Fruit fly (Drosophila melanogaster) whole organism, wandering third instar larva: ENCODE data around the gene AstA-R1.

Experiments
- CG9705 ChIP-seq: fragments of 200-800 bp; sonication (Bioruptor generic); optimal IDR thresholded peaks from 2 replicates; lab custom pipeline; 2018; ENCODE audit warnings: missing biosample characterization, mild to moderate bottlenecking, missing genetic modification characterization
- GATAd ChIP-seq: sonication (Bioruptor generic); optimal IDR thresholded peaks from 2 replicates; lab custom pipeline; 2016; ENCODE audit warnings: missing biosample characterization, missing genetic modification characterization
- Jra ChIP-seq: sonication (Bioruptor generic); optimal IDR thresholded peaks from 2 replicates; lab custom pipeline; 2016; ENCODE audit warnings: missing biosample characterization, missing genetic modification characterization
- Mio ChIP-seq: sonication (Bioruptor generic); optimal IDR thresholded peaks from 2 replicates; lab custom pipeline; 2016; ENCODE audit warnings: missing biosample characterization, missing genetic modification characterization
- Myc ChIP-seq: fragments of >200 bp; optimal IDR thresholded peaks from 2 replicates; lab custom pipeline; 2017
- Sp1 ChIP-seq: fragments of 200-800 bp; sonication (Bioruptor generic); optimal IDR thresholded peaks from 3 replicates; lab custom pipeline; 2019; ENCODE audit warnings: missing biosample characterization, mild to moderate bottlenecking, missing genetic modification characterization, moderate library complexity
- h ChIP-seq: fragments of 200-800 bp; sonication (Bioruptor generic); optimal IDR thresholded peaks from 3 replicates; lab custom pipeline; 2016; ENCODE audit warnings: missing biosample characterization, mild to moderate bottlenecking, missing genetic modification characterization
- lola ChIP-seq: fragments of >200 bp; optimal IDR thresholded peaks from 2 replicates; lab custom pipeline; 2017; ENCODE audit warnings: missing biosample characterization, missing genetic modification characterization
- psq ChIP-seq: fragments of 200-800 bp; sonication (Bioruptor generic); optimal IDR thresholded peaks from 3 replicates; lab custom pipeline; 2017; ENCODE audit warnings: missing biosample characterization, mild to moderate bottlenecking, missing genetic modification characterization, moderate library complexity
- sage ChIP-seq: fragments of 200-800 bp; sonication (Bioruptor generic); optimal IDR thresholded peaks from 2 replicates; lab custom pipeline; 2016; ENCODE audit warnings: missing biosample characterization, mild to moderate bottlenecking, missing genetic modification characterization

DNA sequence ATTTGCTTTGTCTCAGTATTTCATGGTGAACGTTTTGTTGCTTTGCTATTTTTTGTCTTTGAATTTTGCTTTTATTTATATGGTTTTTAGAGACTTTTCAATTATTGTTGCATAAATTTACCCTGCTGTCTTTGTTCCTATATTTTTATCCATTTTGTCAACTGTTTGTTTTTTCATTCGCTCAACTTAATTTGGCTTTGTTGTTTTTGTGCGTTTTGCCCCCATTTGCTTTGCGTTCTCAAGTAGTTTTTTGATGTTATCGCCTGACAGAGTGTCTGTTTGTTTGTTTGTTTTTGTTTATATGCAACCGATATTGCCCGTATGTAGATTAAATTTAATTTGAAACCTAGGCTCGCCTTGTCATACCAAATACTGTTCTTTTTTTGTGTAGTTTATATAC is 114.2 kb downstream of the AstA-R1 start:
- no peak for TF ChIP-seq GATAd (GFP tag; lab: Kevin White, UChicago)
- no peak for TF ChIP-seq Jra
- no peak for TF ChIP-seq Myc (lab: Kevin White, UChicago)
- no peak for TF ChIP-seq lola (GFP tag; lab: Kevin White, UChicago)
- TF ChIP-seq h, result no peak
- TF ChIP-seq psq (GFP tag; lab: Kevin White, UChicago), result no peak
- TF ChIP-seq sage (GFP tag; lab: Kevin White, UChicago), result no peak
- TF ChIP-seq Sp1, result no peak
- TF ChIP-seq Mio (GFP tag; lab: Kevin White, UChicago), result no peak
- no peak for TF ChIP-seq CG9705 (GFP tag; lab: Kevin White, UChicago)
